Fruit fly (Drosophila melanogaster): Measurements from ENCODE around the gene Npc2e.
A peak's percentile ranks its signal among the peaks of the same experiment; 100 is the strongest.

DNA sequence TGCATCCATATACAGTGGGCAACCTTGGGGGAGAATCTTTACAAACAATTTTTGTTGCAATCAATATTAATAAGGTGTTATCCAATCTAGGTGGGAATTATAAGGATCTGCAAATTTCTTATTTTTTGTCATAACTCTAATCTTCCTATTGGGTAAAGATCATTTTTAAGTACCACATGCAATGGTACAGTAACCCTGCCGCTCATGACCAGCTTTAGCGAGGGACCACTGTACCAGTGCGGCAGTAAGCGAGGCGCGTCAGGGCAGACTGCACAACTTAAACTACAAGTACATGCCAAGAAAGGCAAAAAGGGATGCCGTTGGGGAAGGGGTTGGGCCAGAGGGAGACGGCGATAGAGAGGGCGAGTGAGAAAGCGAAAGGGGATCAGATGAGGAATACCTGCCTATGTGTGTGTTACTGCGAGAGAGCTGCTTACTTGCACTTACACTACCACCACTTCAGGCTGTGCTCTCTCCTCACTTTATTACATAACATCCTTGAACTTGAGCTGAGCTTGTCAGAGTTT is 29.5 kb downstream of the Npc2e start:
- TF ChIP-seq CG8301 (tag; optimal IDR thresholded peaks at IDR 0.05): peak; percentile 54
- peak; percentile 90 for TF ChIP-seq CG17806 (tag; optimal IDR thresholded peaks at IDR 0.05)
- peak; percentile 59 for TF ChIP-seq Snoo (tag; optimal IDR thresholded peaks at IDR 0.05)
- peak; percentile 94 for TF ChIP-seq CG9948 (tag; optimal IDR thresholded peaks at IDR 0.05)
- peak; percentile 79 for TF ChIP-seq Pif1A (GFP tag; optimal IDR thresholded peaks at IDR 0.05)
- TF ChIP-seq rn (GFP tag; IDR thresholded peaks at IDR 0.05): peak; percentile 37; the same call in 1 of the 2 replicates
- TF ChIP-seq fd96Ca (GFP tag; IDR thresholded peaks at IDR 0.05): peak; percentile 82
- peak; percentile 66 for TF ChIP-seq CG14655 (GFP tag; optimal IDR thresholded peaks at IDR 0.05)
- TF ChIP-seq Pif1B (GFP tag; optimal IDR thresholded peaks at IDR 0.05): peak; percentile 73
- TF ChIP-seq CG8159 (tag; optimal IDR thresholded peaks at IDR 0.05): peak; percentile 94
- peak; percentile 37 for TF ChIP-seq EcR (GFP tag; optimal IDR thresholded peaks at IDR 0.05)
- peak; percentile 87 for TF ChIP-seq gl (tag; optimal IDR thresholded peaks at IDR 0.05)
- 0 out of 2 replicates have a peak, but pooled peaks have one; percentile 20 for TF ChIP-seq CG12605 (GFP tag; IDR thresholded peaks at IDR 0.05)
